Worm (Caenorhabditis elegans) whole organism, L2 larva: ENCODE data around the gene F11C1.10.

Experiments
- C34F6.9 ChIP-seq: fragments of 150-350 bp; optimal IDR thresholded peaks from 2 replicates; lab custom pipeline; 2014; ENCODE audit warnings: missing biosample characterization, missing genetic modification characterization
- F13H6.1 ChIP-seq: sonication (generic microtip); optimal IDR thresholded peaks from 2 replicates; lab custom pipeline; 2016; ENCODE audit warnings: missing genetic modification characterization, missing compliant biosample characterization
- R02D3.7 ChIP-seq: fragments of 150-350 bp; optimal IDR thresholded peaks from 2 replicates; lab custom pipeline; 2014; ENCODE audit warnings: missing biosample characterization, missing genetic modification characterization
- ZK546.5 ChIP-seq: sonication (generic microtip); optimal IDR thresholded peaks from 2 replicates; lab custom pipeline; 2017; ENCODE audit warnings: missing biosample characterization, missing genetic modification characterization
- alr-1 ChIP-seq: fragments of 150-350 bp; optimal IDR thresholded peaks from 2 replicates; lab custom pipeline; 2014; ENCODE audit warnings: missing biosample characterization, missing genetic modification characterization
- aly-2 ChIP-seq: fragments of 150-350 bp; optimal IDR thresholded peaks from 2 replicates; lab custom pipeline; 2014; ENCODE audit warnings: missing biosample characterization, missing genetic modification characterization
- ama-1 ChIP-seq: fragments of 150-350 bp; optimal IDR thresholded peaks from 2 replicates; lab custom pipeline; 2018; ENCODE audit warnings: inconsistent platforms
- blmp-1 ChIP-seq: sonication (generic microtip); optimal IDR thresholded peaks from 2 replicates; lab custom pipeline; 2017; ENCODE audit warnings: missing genetic modification characterization, mild to moderate bottlenecking, missing compliant biosample characterization, antibody characterized with exemption, moderate library complexity; ENCODE audit not compliant: insufficient read depth
- ceh-16 ChIP-seq: fragments of 150-350 bp; optimal IDR thresholded peaks from 2 replicates; lab custom pipeline; 2014; ENCODE audit warnings: missing biosample characterization, missing genetic modification characterization
- ceh-82 ChIP-seq: fragments of 150-350 bp; optimal IDR thresholded peaks from 2 replicates; lab custom pipeline; 2014; ENCODE audit warnings: missing biosample characterization, missing genetic modification characterization
- crh-2 ChIP-seq: sonication (generic microtip); optimal IDR thresholded peaks from 2 replicates; lab custom pipeline; 2017; ENCODE audit warnings: missing biosample characterization, missing genetic modification characterization
- dmd-4 ChIP-seq: sonication (generic microtip); optimal IDR thresholded peaks from 2 replicates; lab custom pipeline; 2017; ENCODE audit warnings: missing biosample characterization, missing genetic modification characterization
- egl-27 ChIP-seq: sonication (generic microtip); optimal IDR thresholded peaks from 3 replicates; lab custom pipeline; 2017; ENCODE audit warnings: missing biosample characterization, missing genetic modification reagents, missing genetic modification characterization
- elt-1 ChIP-seq: fragments of 150-350 bp; optimal IDR thresholded peaks from 2 replicates; lab custom pipeline; 2014; ENCODE audit warnings: missing biosample characterization, missing genetic modification characterization
- elt-3 ChIP-seq: sonication (generic microtip); optimal IDR thresholded peaks from 2 replicates; lab custom pipeline; 2017; ENCODE audit warnings: missing biosample characterization, missing genetic modification characterization
- fos-1 ChIP-seq: fragments of 150-350 bp; optimal IDR thresholded peaks from 2 replicates; lab custom pipeline; 2014; ENCODE audit warnings: missing biosample characterization, missing genetic modification characterization
- gmeb-1 ChIP-seq: fragments of 150-350 bp; optimal IDR thresholded peaks from 2 replicates; lab custom pipeline; 2014; ENCODE audit warnings: missing biosample characterization, missing genetic modification characterization
- lin-11 ChIP-seq: fragments of 150-350 bp; sonication (generic microtip); optimal IDR thresholded peaks from 2 replicates; lab custom pipeline; 2014; ENCODE audit warnings: missing biosample characterization, missing genetic modification characterization, inconsistent platforms, mixed read lengths
- lin-13 ChIP-seq: fragments of 150-350 bp; optimal IDR thresholded peaks from 2 replicates; lab custom pipeline; 2014; ENCODE audit warnings: missing biosample characterization, missing genetic modification reagents, missing genetic modification characterization
- lin-39 ChIP-seq: fragments of 150-350 bp; optimal IDR thresholded peaks from 2 replicates; lab custom pipeline; 2014; ENCODE audit warnings: missing biosample characterization, missing genetic modification reagents, missing genetic modification characterization
- lsy-2 ChIP-seq, 2 experiments: fragments of 150-350 bp in 1 of 2; sonication (generic microtip) in 1 of 2; optimal IDR thresholded peaks; 2 replicates each; lab custom pipeline; 2014 to 2017; ENCODE audit warnings: missing biosample characterization in 2 of 2, missing genetic modification characterization in 2 of 2
- mab-5 ChIP-seq: fragments of 150-350 bp; optimal IDR thresholded peaks from 2 replicates; lab custom pipeline; 2014; ENCODE audit warnings: missing biosample characterization, missing genetic modification characterization
- mbf-1 ChIP-seq: sonication (generic microtip); optimal IDR thresholded peaks from 2 replicates; lab custom pipeline; 2017; ENCODE audit warnings: missing biosample characterization, missing genetic modification characterization
- nhr-10 ChIP-seq: sonication (generic microtip); optimal IDR thresholded peaks from 2 replicates; lab custom pipeline; 2017; ENCODE audit warnings: missing biosample characterization, missing genetic modification characterization
- nhr-11 ChIP-seq: fragments of 150-350 bp; optimal IDR thresholded peaks from 2 replicates; lab custom pipeline; 2014; ENCODE audit warnings: missing biosample characterization, missing genetic modification characterization
- nhr-21 ChIP-seq: fragments of 150-350 bp; optimal IDR thresholded peaks from 2 replicates; lab custom pipeline; 2014; ENCODE audit warnings: missing biosample characterization, missing genetic modification characterization
- nhr-23 ChIP-seq: fragments of 150-350 bp; optimal IDR thresholded peaks from 2 replicates; lab custom pipeline; 2014; ENCODE audit warnings: missing biosample characterization, missing genetic modification reagents, missing genetic modification characterization
- nhr-237 ChIP-seq: fragments of 150-350 bp; optimal IDR thresholded peaks from 2 replicates; lab custom pipeline; 2014; ENCODE audit warnings: missing biosample characterization, missing genetic modification characterization
- nhr-25 ChIP-seq: fragments of 150-350 bp; sonication (generic microtip); optimal IDR thresholded peaks from 3 replicates; lab custom pipeline; 2014; ENCODE audit warnings: missing biosample characterization, missing genetic modification characterization
- nhr-6 ChIP-seq: fragments of 150-350 bp; optimal IDR thresholded peaks from 2 replicates; lab custom pipeline; 2014; ENCODE audit warnings: missing biosample characterization, missing genetic modification characterization
- nhr-77 ChIP-seq: fragments of 150-350 bp; optimal IDR thresholded peaks from 2 replicates; lab custom pipeline; 2014; ENCODE audit warnings: missing biosample characterization, missing genetic modification characterization
- peb-1 ChIP-seq: fragments of 150-350 bp; optimal IDR thresholded peaks from 2 replicates; lab custom pipeline; 2014; ENCODE audit warnings: missing biosample characterization, missing genetic modification characterization
- sem-4 ChIP-seq: fragments of 150-350 bp; optimal IDR thresholded peaks from 2 replicates; lab custom pipeline; 2014; ENCODE audit warnings: missing biosample characterization, missing genetic modification reagents, missing genetic modification characterization
- skn-1 ChIP-seq: sonication (generic microtip); optimal IDR thresholded peaks from 2 replicates; lab custom pipeline; 2017; ENCODE audit warnings: missing biosample characterization, missing genetic modification characterization
- sma-3 ChIP-seq: sonication (generic microtip); optimal IDR thresholded peaks from 2 replicates; lab custom pipeline; 2016; ENCODE audit warnings: missing genetic modification reagents, missing genetic modification characterization, missing compliant biosample characterization
- sma-9 ChIP-seq, 2 experiments: fragments of 150-350 bp in 1 of 2; sonication (generic microtip) in 1 of 2; optimal IDR thresholded peaks; 2 replicates each; lab custom pipeline; 2014 to 2016; ENCODE audit warnings: missing genetic modification characterization in 2 of 2, mild to moderate bottlenecking in 1 of 2, missing biosample characterization in 1 of 2, missing compliant biosample characterization in 1 of 2, missing genetic modification reagents in 1 of 2, moderate library complexity in 1 of 2
- unc-62 ChIP-seq: fragments of 150-350 bp; optimal IDR thresholded peaks from 2 replicates; lab custom pipeline; 2014; ENCODE audit warnings: missing biosample characterization, missing genetic modification reagents, missing genetic modification characterization
- zag-1 ChIP-seq: fragments of 150-350 bp; optimal IDR thresholded peaks from 2 replicates; lab custom pipeline; 2014; ENCODE audit warnings: missing biosample characterization, missing genetic modification characterization
- ztf-11 ChIP-seq: sonication (generic microtip); optimal IDR thresholded peaks from 2 replicates; lab custom pipeline; 2017; ENCODE audit warnings: missing biosample characterization, missing genetic modification characterization

The F11C1.10 gene

DNA sequence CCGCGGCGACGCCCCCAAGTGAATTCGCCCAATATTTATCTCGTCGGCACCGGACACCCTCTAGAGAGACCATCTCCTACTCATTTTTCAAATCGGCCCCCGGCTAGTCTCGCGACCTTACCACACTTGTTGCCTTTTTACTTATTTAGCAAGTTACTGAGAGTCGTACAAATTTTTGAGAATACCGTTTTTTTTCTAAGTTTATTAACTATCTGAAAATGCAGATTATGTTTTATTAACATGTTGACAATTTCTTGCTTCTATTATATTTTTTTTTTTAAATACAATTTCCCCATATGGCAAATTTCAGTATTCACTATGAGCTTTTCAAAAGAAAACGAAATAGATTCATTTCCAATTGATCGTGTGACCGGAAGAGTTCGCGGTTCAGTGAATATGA is at the start of gene F11C1.10, which contains the start of gene F11C1.4:
Gene F11C1.10, plus strand, starts transcription at position 309 of the 400 bp plus-strand sequence.
Gene F11C1.4, plus strand, starts transcription at position 301 of the 400 bp plus-strand sequence.
- no peak for TF ChIP-seq peb-1
- TF ChIP-seq nhr-237 (tag; lab: Kevin White, UChicago) = no peak
- TF ChIP-seq crh-2 (tag; lab: Kevin White, UChicago) = no peak
- no peak for TF ChIP-seq aly-2 (tag; lab: Kevin White, UChicago)
- TF ChIP-seq ztf-11 (tag; lab: Kevin White, UChicago) = no peak
- TF ChIP-seq nhr-21 = no peak
- TF ChIP-seq egl-27 (tag; lab: Kevin White, UChicago) = no peak
- TF ChIP-seq ceh-82 = no peak
- TF ChIP-seq nhr-25 = no peak
- no peak for TF ChIP-seq alr-1
- TF ChIP-seq ZK546.5 (tag; lab: Kevin White, UChicago) = no peak
- TF ChIP-seq lsy-2 (tag; optimal IDR thresholded peaks at IDR 0.05; lab: Kevin White, UChicago) = no peak
- TF ChIP-seq ama-1 (lab: Kevin White, UChicago) = no peak
- TF ChIP-seq C34F6.9 (tag; lab: Kevin White, UChicago) = no peak
- no peak for TF ChIP-seq nhr-6 (tag; lab: Kevin White, UChicago)
- no peak for TF ChIP-seq nhr-10 (tag; lab: Kevin White, UChicago)
- TF ChIP-seq skn-1 (tag; lab: Kevin White, UChicago) = no peak
- no peak for TF ChIP-seq gmeb-1 (tag; lab: Kevin White, UChicago)
- no peak for TF ChIP-seq zag-1 (tag; lab: Kevin White, UChicago)

DNA sequence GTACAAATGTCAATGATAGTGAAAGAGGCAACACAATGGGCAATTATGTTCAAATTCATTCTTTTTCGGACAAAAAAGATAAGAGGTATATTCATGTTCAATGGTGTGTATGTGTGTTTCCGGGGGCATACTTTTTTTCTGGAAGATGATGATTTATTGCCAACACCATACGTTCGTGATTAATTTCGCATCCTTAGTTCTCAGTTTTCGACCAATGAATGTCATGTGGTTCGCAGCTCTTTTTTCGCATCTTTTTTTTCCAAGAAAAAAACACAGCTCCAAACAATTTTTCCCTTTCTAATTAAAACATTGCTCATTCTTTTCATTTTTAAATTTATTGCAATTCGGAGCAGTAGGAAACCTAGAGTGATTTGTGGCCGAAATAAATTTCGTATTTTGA is 48.1 kb upstream of the F11C1.10 start:
- TF ChIP-seq fos-1 (tag; lab: Kevin White, UChicago) (peak; percentile 32), sma-3 (GFP tag; lab: Kevin White, UChicago) (no peak), R02D3.7 (tag; lab: Kevin White, UChicago) (no peak)
- TF ChIP-seq, all 48 proteins: peak for 1

- TF ChIP-seq ceh-16 (tag; lab: Kevin White, UChicago) (no peak), nhr-237 (tag; lab: Kevin White, UChicago) (no peak), C34F6.9 (tag; lab: Kevin White, UChicago) (no peak), mab-5 (tag; lab: Kevin White, UChicago) (no peak), nhr-6 (tag; lab: Kevin White, UChicago) (no peak), nhr-23 (tag; lab: Kevin White, UChicago) (no peak)
Measured at ce11 chrX:12929961-12930360, 46.9 kb upstream of the F11C1.10 start, which contains the start of gene C34E7.3. Gene C34E7.3, plus strand, starts transcription at chrX:12930261.

DNA sequence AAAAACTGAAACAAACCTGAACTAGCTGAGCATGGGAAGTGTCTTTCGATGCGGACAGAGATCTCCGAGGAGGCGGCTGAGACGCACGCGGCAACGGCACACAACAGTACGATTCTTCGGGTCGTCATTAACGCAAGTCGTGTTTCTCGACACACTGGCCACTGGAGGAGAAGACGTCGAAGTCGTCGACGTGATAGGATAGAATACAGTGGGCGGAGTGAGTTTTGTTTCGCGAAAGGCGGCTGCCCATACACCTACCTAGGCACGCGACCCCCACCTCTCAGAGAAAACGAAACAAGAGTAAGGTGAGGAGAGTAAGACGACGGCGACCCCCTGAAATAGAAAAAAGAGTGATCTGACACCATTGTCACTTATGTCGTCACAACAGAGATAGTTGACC is 42.1 kb upstream of the F11C1.10 start, which contains the start of gene gmap-1:
Gene gmap-1, minus strand, starts transcription at position 211 of the 400 bp plus-strand sequence.
- no peak for TF ChIP-seq ceh-82
- no peak for TF ChIP-seq unc-62 (GFP tag; lab: Kevin White, UChicago)
- no peak for TF ChIP-seq sem-4 (tag; lab: Kevin White, UChicago)
- TF ChIP-seq egl-27 (tag; lab: Kevin White, UChicago) = no peak
- TF ChIP-seq zag-1 (tag; lab: Kevin White, UChicago) = no peak
- no peak for TF ChIP-seq dmd-4 (tag; lab: Kevin White, UChicago)
- no peak for TF ChIP-seq lin-13 (GFP tag; lab: Kevin White, UChicago)
- TF ChIP-seq F13H6.1 (tag; lab: Kevin White, UChicago) = no peak
- peak; percentile 50 for TF ChIP-seq nhr-21
- peak; percentile 48 for TF ChIP-seq blmp-1 (tag; lab: Kevin White, UChicago)
- no peak for TF ChIP-seq nhr-11 (tag; lab: Kevin White, UChicago)
- TF ChIP-seq R02D3.7 (tag; lab: Kevin White, UChicago) = no peak
- no peak for TF ChIP-seq ama-1 (lab: Kevin White, UChicago)
- no peak for TF ChIP-seq fos-1 (tag; lab: Kevin White, UChicago)
- no peak for TF ChIP-seq elt-3 (tag; lab: Kevin White, UChicago)
- no peak for TF ChIP-seq lin-11
- TF ChIP-seq nhr-10 (tag; lab: Kevin White, UChicago) = no peak
- peak; percentile 36 for TF ChIP-seq ceh-16 (tag; lab: Kevin White, UChicago)
- TF ChIP-seq sma-9 (GFP tag; optimal IDR thresholded peaks at IDR 0.05; lab: Kevin White, UChicago) = no peak
- TF ChIP-seq sma-9 (tag; optimal IDR thresholded peaks at IDR 0.05; lab: Kevin White, UChicago) = no peak
- TF ChIP-seq elt-1 = no peak
- no peak for TF ChIP-seq C34F6.9 (tag; lab: Kevin White, UChicago)
- no peak for TF ChIP-seq nhr-23 (tag; lab: Kevin White, UChicago)
- no peak for TF ChIP-seq lin-39 (tag; lab: Kevin White, UChicago)
- TF ChIP-seq sma-3 (GFP tag; lab: Kevin White, UChicago) = no peak
- TF ChIP-seq mbf-1 = no peak
- no peak for TF ChIP-seq lsy-2 (tag; optimal IDR thresholded peaks at IDR 0.05; lab: Kevin White, UChicago)
- TF ChIP-seq nhr-77 (tag; lab: Kevin White, UChicago) = no peak
- no peak for TF ChIP-seq nhr-237 (tag; lab: Kevin White, UChicago)
- peak; percentile 34 for TF ChIP-seq nhr-25
- TF ChIP-seq, all 48 proteins: peak for 4
